Fruit fly (Drosophila melanogaster) whole organism, prepupa: Measurements from ENCODE around the gene mod.

ENCODE experiments used
- CG10631 ChIP-seq: fragments of 200-800 bp; sonication (Bioruptor generic); optimal IDR thresholded peaks from 2 replicates; lab custom pipeline; 2016; ENCODE audit warnings: missing biosample characterization, missing genetic modification characterization
- CG11294 ChIP-seq: fragments of 200-800 bp; sonication (Bioruptor generic); IDR thresholded peaks from 2 replicates; pipeline ENCODE4 v1.3.6; 2022; ENCODE audit warnings: missing biosample characterization, missing genetic modification characterization
- CG11762 ChIP-seq: fragments of 200-800 bp; sonication (Bioruptor generic); optimal IDR thresholded peaks from 3 replicates; lab custom pipeline; 2016; ENCODE audit warnings: missing biosample characterization, missing genetic modification characterization; ENCODE audit not compliant: insufficient read depth
- CG15336 ChIP-seq: fragments of 200-800 bp; sonication (Bioruptor generic); IDR thresholded peaks from 2 replicates; pipeline ENCODE4 v1.3.6; 2022; ENCODE audit warnings: missing biosample characterization, missing genetic modification characterization
- CG1621 ChIP-seq: fragments of 200-800 bp; sonication (Bioruptor generic); optimal IDR thresholded peaks from 3 replicates; lab custom pipeline; 2018; ENCODE audit warnings: missing biosample characterization, mild to moderate bottlenecking, missing genetic modification characterization
- CG16779 ChIP-seq: fragments of 200-800 bp; sonication (Bioruptor generic); optimal IDR thresholded peaks from 3 replicates; lab custom pipeline; 2017; ENCODE audit warnings: missing biosample characterization, mild to moderate bottlenecking, missing genetic modification characterization
- CG3032 ChIP-seq: fragments of 200-800 bp; optimal IDR thresholded peaks from 2 replicates; lab custom pipeline; 2019; ENCODE audit warnings: missing biosample characterization, mild to moderate bottlenecking, missing genetic modification characterization, moderate library complexity
- CG31627 ChIP-seq: fragments of 200-800 bp; sonication (Bioruptor generic); optimal IDR thresholded peaks from 3 replicates; lab custom pipeline; 2016; ENCODE audit warnings: missing biosample characterization, missing genetic modification characterization
- CG3919 ChIP-seq: fragments of 200-800 bp; sonication (Bioruptor generic); optimal IDR thresholded peaks from 3 replicates; lab custom pipeline; 2016; ENCODE audit warnings: missing biosample characterization, missing genetic modification characterization
- CG6854 ChIP-seq: fragments of 200-800 bp; sonication (Bioruptor generic); optimal IDR thresholded peaks from 2 replicates; lab custom pipeline; 2017; ENCODE audit warnings: missing biosample characterization, mild to moderate bottlenecking, missing genetic modification characterization
- CG8119 ChIP-seq: fragments of 200-800 bp; sonication (Bioruptor generic); IDR thresholded peaks from 3 replicates; pipeline ENCODE4 v1.3.6; 2022; ENCODE audit warnings: missing biosample characterization, missing genetic modification characterization
- Eip75B ChIP-seq: fragments of 200-800 bp; sonication (Bioruptor generic); optimal IDR thresholded peaks from 3 replicates; lab custom pipeline; 2016; ENCODE audit warnings: missing biosample characterization, missing genetic modification characterization
- Eip78C ChIP-seq: fragments of 200-800 bp; sonication (Bioruptor generic); peaks from one replicate; lab custom pipeline; 2016; ENCODE audit warnings: missing biosample characterization, missing genetic modification characterization
- Ets21C ChIP-seq: fragments of 200-800 bp; sonication (Bioruptor generic); optimal IDR thresholded peaks from 3 replicates; lab custom pipeline; 2016; ENCODE audit warnings: missing biosample characterization, missing genetic modification characterization
- Hr39 ChIP-seq: fragments of 200-800 bp; sonication (Bioruptor generic); optimal IDR thresholded peaks from 2 replicates; lab custom pipeline; 2016; ENCODE audit warnings: missing biosample characterization, missing genetic modification characterization
- Hr4 ChIP-seq: fragments of 200-800 bp; sonication (Bioruptor generic); optimal IDR thresholded peaks from 3 replicates; lab custom pipeline; 2016; ENCODE audit warnings: missing biosample characterization, missing genetic modification characterization
- Met ChIP-seq: fragments of 200-800 bp; sonication (Bioruptor generic); optimal IDR thresholded peaks from 3 replicates; lab custom pipeline; 2016; ENCODE audit warnings: missing biosample characterization, missing genetic modification characterization
- Smox ChIP-seq: fragments of 200-800 bp; sonication (Bioruptor generic); optimal IDR thresholded peaks from 3 replicates; lab custom pipeline; 2016; ENCODE audit warnings: missing biosample characterization, missing genetic modification characterization
- Sox14 ChIP-seq: fragments of 200-800 bp; sonication (Bioruptor generic); optimal IDR thresholded peaks from 3 replicates; lab custom pipeline; 2016; ENCODE audit warnings: missing biosample characterization, missing genetic modification characterization
- Sox15 ChIP-seq: fragments of 200-800 bp; sonication (Bioruptor generic); optimal IDR thresholded peaks from 3 replicates; lab custom pipeline; 2016; ENCODE audit warnings: missing biosample characterization, missing genetic modification characterization
- acj6 ChIP-seq: fragments of 200-800 bp; sonication (Bioruptor generic); optimal IDR thresholded peaks from 3 replicates; lab custom pipeline; 2016; ENCODE audit warnings: missing biosample characterization, missing genetic modification characterization
- cyc ChIP-seq: fragments of 200-800 bp; sonication (Bioruptor generic); optimal IDR thresholded peaks from 3 replicates; lab custom pipeline; 2016; ENCODE audit warnings: missing biosample characterization, missing genetic modification characterization
- eg ChIP-seq: fragments of 200-800 bp; sonication (Bioruptor generic); IDR thresholded peaks from 3 replicates; pipeline ENCODE4 v1.3.6; 2022; ENCODE audit warnings: missing biosample characterization, missing genetic modification characterization
- esn ChIP-seq: fragments of 200-800 bp; sonication (Bioruptor generic); optimal IDR thresholded peaks from 2 replicates; lab custom pipeline; 2016; ENCODE audit warnings: missing biosample characterization, mild to moderate bottlenecking, missing genetic modification characterization, moderate library complexity
- fkh ChIP-seq: fragments of 200-800 bp; sonication (Bioruptor generic); optimal IDR thresholded peaks from 3 replicates; lab custom pipeline; 2017; ENCODE audit warnings: missing biosample characterization, mild to moderate bottlenecking, missing genetic modification characterization, moderate library complexity
- net ChIP-seq: fragments of 200-800 bp; sonication (Bioruptor generic); optimal IDR thresholded peaks from 3 replicates; lab custom pipeline; 2016; ENCODE audit warnings: missing biosample characterization, missing genetic modification characterization
- salr ChIP-seq, 2 experiments: fragments of 200-800 bp; sonication (Bioruptor generic); optimal IDR thresholded peaks; 3 replicates each; lab custom pipeline; 2016 to 2018; ENCODE audit warnings: missing biosample characterization in 2 of 2, missing genetic modification characterization in 2 of 2, mild to moderate bottlenecking in 1 of 2
- spab ChIP-seq: fragments of 200-800 bp; sonication (Bioruptor generic); optimal IDR thresholded peaks from 2 replicates; lab custom pipeline; 2017; ENCODE audit warnings: missing biosample characterization, mild to moderate bottlenecking, missing genetic modification characterization, missing genetic modification reagents
- ss ChIP-seq, 2 experiments: fragments of 200-800 bp; sonication (Bioruptor generic); optimal IDR thresholded peaks; 2 replicates in 1 of 2; 3 replicates in 1 of 2; lab custom pipeline; 2017 to 2018; ENCODE audit warnings: mild to moderate bottlenecking in 2 of 2, missing biosample characterization in 2 of 2, missing genetic modification characterization in 2 of 2, moderate library complexity in 1 of 2
- topi ChIP-seq: fragments of 200-800 bp; sonication (Bioruptor generic); optimal IDR thresholded peaks from 3 replicates; lab custom pipeline; 2016; ENCODE audit warnings: missing biosample characterization, missing genetic modification characterization

mod gene

DNA sequence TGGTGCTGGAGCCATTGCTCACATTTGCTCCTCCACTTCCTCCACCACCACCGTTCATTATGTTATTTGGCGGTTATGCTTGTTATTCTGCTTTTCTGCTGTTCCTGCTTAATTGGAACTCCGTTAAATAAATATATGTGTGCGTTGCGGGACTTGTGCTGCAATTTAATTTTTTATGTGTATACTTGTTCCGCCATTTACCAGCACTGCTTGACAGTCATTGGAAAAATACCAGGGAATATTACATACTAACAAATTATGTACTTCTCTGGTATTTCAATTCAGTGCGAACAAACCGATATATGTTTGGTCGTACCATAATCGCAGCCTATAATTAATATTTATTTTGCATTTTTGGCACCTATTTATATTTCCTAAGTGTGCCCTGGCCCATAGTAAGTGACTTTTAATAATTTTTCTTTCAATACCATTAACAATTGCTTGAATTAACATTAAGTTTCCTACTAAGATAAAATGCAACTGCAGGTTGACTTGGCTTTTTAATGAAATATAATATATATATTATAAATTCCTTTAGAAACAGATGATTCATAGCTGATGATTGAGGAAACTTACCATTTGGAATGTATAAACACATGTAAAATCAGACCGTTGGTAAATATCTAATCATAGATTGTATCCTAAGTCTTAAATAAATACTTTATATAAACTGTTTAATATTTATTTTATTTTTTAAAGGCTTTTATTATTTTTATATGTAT, at the start of gene mod, which contains the start of gene krz:
mod (plus strand) TSS at position 279 of the 722 bp plus-strand sequence.
krz (minus strand) TSS at position 212 of the 722 bp plus-strand sequence.
- TF ChIP-seq Met, result peak; percentile 27
- peak; percentile 35 for TF ChIP-seq CG3032 (tag; lab: Kevin White, UChicago)
- peak; percentile 48 for TF ChIP-seq CG31627 (GFP tag; lab: Kevin White, UChicago)
- TF ChIP-seq CG6854 (GFP tag; lab: Kevin White, UChicago), result peak; percentile 10
- TF ChIP-seq cyc (GFP tag; lab: Kevin White, UChicago), result peak; percentile 25
- TF ChIP-seq esn, result peak; percentile 29
- 0 out of 2 replicates have a peak, but pooled peaks have one; percentile 26 for TF ChIP-seq CG15336 (GFP tag; lab: Robert Waterston, UW)
- peak; percentile 8 for TF ChIP-seq Sox14
- TF ChIP-seq CG11762 (GFP tag; lab: Kevin White, UChicago), result no peak
- no peak for TF ChIP-seq CG3919 (GFP tag; lab: Kevin White, UChicago)
- no peak for TF ChIP-seq Eip75B (GFP tag; lab: Kevin White, UChicago)
- TF ChIP-seq CG8119 (GFP tag; lab: Robert Waterston, UW), result no peak; the same call in 2 of the 3 replicates
- TF ChIP-seq salr (GFP tag; optimal IDR thresholded peaks at IDR 0.05; lab: Kevin White, UChicago), result no peak
- peak; percentile 22 for TF ChIP-seq CG10631 (GFP tag; lab: Kevin White, UChicago)
- TF ChIP-seq fkh (GFP tag; lab: Kevin White, UChicago), result peak; percentile 27
- peak; percentile 42 for TF ChIP-seq Hr4 (GFP tag; lab: Kevin White, UChicago)
- TF ChIP-seq spab, result no peak
- no peak for TF ChIP-seq CG1621 (tag; lab: Kevin White, UChicago)
- TF ChIP-seq topi (GFP tag; lab: Kevin White, UChicago), result peak; percentile 44

DNA sequence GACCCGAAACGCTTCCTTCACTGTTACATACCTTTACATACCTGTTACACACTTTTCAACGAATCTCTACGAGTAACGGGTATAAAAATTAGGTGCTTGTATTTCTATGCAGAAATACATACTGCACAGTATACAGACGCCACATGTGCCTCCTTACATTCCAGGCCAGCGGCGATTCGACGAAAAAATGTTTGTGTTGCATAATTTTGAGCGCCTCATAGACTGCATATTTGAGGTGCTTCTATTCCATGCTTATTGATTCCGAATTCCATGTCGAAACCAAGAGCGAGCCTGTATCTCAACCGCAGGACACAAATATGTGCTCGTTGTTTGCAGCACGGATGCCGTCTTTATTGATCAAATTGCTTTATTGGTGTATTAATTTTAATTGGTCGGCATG, 45.5 kb upstream of the mod start:
- no peak for TF ChIP-seq cyc (GFP tag; lab: Kevin White, UChicago)
- TF ChIP-seq CG16779, result no peak
- 0 out of 3 replicates have a peak, but pooled peaks have one; percentile 24 for TF ChIP-seq eg (GFP tag; lab: Robert Waterston, UW)

DNA sequence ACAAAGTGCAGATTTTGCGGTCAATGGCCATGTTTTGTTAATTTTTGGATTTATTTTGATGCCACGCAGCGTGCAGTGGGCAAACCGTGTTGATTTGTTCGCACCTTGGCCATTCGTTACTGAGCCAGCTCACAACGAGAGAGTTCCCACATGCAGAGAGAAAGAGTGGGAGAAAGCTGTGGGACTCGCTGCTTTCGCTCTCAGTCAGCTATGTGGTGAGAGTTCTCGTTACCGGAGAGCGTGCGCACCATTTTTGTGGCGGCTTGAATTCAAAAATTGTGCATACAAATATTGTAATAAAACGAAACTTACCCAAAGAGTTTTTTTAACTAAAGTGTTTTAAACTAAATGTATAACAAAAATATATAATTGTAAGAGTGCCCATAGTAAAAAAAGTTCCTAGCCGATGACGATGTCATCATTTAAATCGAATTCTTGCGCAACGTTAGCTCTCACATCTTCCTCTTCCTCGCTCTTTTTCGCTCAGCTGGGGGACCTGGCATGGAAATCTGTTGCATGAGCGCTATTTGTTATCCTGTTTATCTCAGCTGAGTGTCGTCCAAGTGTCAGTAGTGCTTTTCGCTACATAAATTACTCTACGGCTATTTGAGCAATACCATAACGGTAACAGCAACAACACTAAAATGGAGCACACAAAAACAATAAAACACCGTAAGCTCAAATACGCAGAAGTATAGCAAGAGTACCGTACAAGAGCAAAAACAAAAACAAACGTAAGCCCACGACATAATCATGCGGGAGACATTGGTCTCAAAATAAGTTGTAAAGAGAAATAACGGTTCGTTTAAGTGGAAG, 36.3 kb upstream of the mod start, which contains the start of gene heph:
heph (minus strand) TSS at position 121 of the 816 bp plus-strand sequence.
- no peak for TF ChIP-seq Sox14
- TF ChIP-seq net (GFP tag; lab: Kevin White, UChicago), result no peak
- TF ChIP-seq acj6, result no peak
- no peak for TF ChIP-seq Ets21C (GFP tag; lab: Kevin White, UChicago)
- TF ChIP-seq Eip78C, result no peak
- no peak for TF ChIP-seq CG11294 (GFP tag; lab: Robert Waterston, UW)
- TF ChIP-seq salr (GFP tag; optimal IDR thresholded peaks at IDR 0.05; lab: Kevin White, UChicago), result no peak

DNA sequence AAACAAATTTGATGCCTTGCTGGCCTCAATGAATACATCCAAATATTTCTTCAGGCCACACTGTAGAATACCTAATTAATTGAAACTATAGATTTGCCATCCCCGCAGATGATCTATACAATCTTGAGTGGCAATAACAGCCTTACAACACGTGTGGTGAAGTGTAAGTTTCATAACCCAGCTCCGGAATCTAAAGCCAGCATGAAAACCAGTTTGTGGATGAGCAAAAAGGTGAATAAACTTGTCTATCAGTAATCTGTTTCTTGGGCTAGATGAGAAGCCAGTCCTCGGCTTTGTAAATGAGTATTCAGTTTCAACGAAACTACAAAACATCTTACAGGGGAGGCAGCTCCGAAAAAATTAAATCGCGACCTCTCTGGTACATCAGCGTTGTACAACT, 29.8 kb upstream of the mod start:
- no peak for TF ChIP-seq Sox15 (GFP tag; lab: Kevin White, UChicago)
- TF ChIP-seq CG10631 (GFP tag; lab: Kevin White, UChicago), result peak; percentile 33
- no peak for TF ChIP-seq Hr39 (GFP tag; lab: Kevin White, UChicago)
- peak in 1 of 2 experiments; percentile 19 for TF ChIP-seq ss (GFP tag; optimal IDR thresholded peaks at IDR 0.05; lab: Kevin White, UChicago)
- TF ChIP-seq Eip78C, result peak; percentile 24
- no peak for TF ChIP-seq Smox
- TF ChIP-seq, all 60 proteins: peak for 3

DNA sequence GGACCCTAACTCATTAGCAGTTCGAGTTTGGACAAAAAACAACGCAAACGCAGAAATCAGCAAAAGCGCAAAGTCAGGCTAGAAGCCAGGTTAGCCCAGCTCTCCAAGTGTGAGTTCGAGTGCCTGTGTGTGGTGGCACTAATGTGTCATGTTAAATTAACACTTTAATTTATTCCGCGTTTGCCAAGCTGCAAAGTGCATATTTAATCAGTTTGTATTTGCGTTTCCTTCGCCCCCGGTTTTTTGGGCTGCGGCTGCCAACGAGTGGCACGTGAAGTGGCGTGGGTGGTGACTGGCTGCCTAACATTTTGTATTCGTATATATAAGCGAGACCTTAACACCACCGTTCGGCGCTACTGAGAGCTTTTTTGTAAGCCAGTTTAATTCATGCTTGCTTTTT, 22.7 kb upstream of the mod start:
- peak; percentile 11 for TF ChIP-seq fkh (GFP tag; lab: Kevin White, UChicago)
- TF ChIP-seq salr (GFP tag; optimal IDR thresholded peaks at IDR 0.05; lab: Kevin White, UChicago), result no peak
